Fruit fly (Drosophila melanogaster) whole organism, embryonic: ENCODE data around the gene CG4956.

Experiments
- ATbp ChIP-seq: fragments of 200-800 bp; sonication (Bioruptor generic); optimal IDR thresholded peaks from 2 replicates; lab custom pipeline; 2017; ENCODE audit warnings: missing biosample characterization, mild to moderate bottlenecking, missing genetic modification characterization, missing genetic modification reagents
- Awh ChIP-seq: fragments of 200-800 bp; sonication (Bioruptor generic); IDR thresholded peaks from 2 replicates; pipeline ENCODE4, ENCODE4 v1.3.6; 2022; ENCODE audit warnings: missing biosample characterization, missing genetic modification characterization
- CG10274 ChIP-seq: fragments of 200-800 bp; sonication (Bioruptor generic); optimal IDR thresholded peaks from 3 replicates; lab custom pipeline; 2017; ENCODE audit warnings: missing biosample characterization, mild to moderate bottlenecking, missing genetic modification characterization
- CG12104 ChIP-seq: fragments of 200-800 bp; sonication (Bioruptor generic); optimal IDR thresholded peaks from 3 replicates; lab custom pipeline; 2016; ENCODE audit warnings: missing biosample characterization, missing genetic modification characterization
- CG12155 ChIP-seq: fragments of 200-800 bp; sonication (Bioruptor generic); optimal IDR thresholded peaks from 3 replicates; lab custom pipeline; 2016; ENCODE audit warnings: missing biosample characterization, missing genetic modification characterization
- CG12219 ChIP-seq: fragments of 200-800 bp; sonication (Bioruptor generic); optimal IDR thresholded peaks from 3 replicates; lab custom pipeline; 2018; ENCODE audit warnings: missing biosample characterization, mild to moderate bottlenecking, missing genetic modification characterization
- CG13123 ChIP-seq: fragments of 200-800 bp; sonication (Bioruptor generic); optimal IDR thresholded peaks from 2 replicates; lab custom pipeline; 2016; ENCODE audit warnings: missing biosample characterization, missing genetic modification characterization
- CG13287 ChIP-seq: fragments of 200-800 bp; sonication (Bioruptor generic); IDR thresholded peaks from 2 replicates; pipeline ENCODE4 v1.3.6; 2022; ENCODE audit warnings: missing biosample characterization, missing genetic modification characterization; ENCODE audit not compliant: partially characterized antibody
- CG14441 ChIP-seq: fragments of 200-800 bp; sonication (Bioruptor generic); IDR thresholded peaks from 2 replicates; pipeline ENCODE4 v1.3.6; 2022; ENCODE audit warnings: missing biosample characterization, missing genetic modification characterization
- CG15011 ChIP-seq: fragments of 200-800 bp; sonication (Bioruptor generic); optimal IDR thresholded peaks from 3 replicates; lab custom pipeline; 2018; ENCODE audit warnings: missing biosample characterization, mild to moderate bottlenecking, missing genetic modification characterization
- CG17612 ChIP-seq: fragments of 200-800 bp; sonication (Bioruptor generic); IDR thresholded peaks from 2 replicates; pipeline ENCODE4 v1.3.6; 2022; ENCODE audit warnings: missing biosample characterization, missing genetic modification characterization
- CG17912 ChIP-seq: fragments of 200-800 bp; sonication (Bioruptor generic); optimal IDR thresholded peaks from 2 replicates; lab custom pipeline; 2018; ENCODE audit warnings: missing biosample characterization, mild to moderate bottlenecking, missing genetic modification characterization
- CG2199 ChIP-seq: fragments of 200-800 bp; sonication (Bioruptor generic); IDR thresholded peaks from 3 replicates; pipeline ENCODE4 v1.3.6; 2022; ENCODE audit warnings: missing biosample characterization, missing genetic modification characterization
- CG4328 ChIP-seq: fragments of 200-800 bp; sonication (Bioruptor generic); optimal IDR thresholded peaks from 3 replicates; lab custom pipeline; 2017; ENCODE audit warnings: missing biosample characterization, missing genetic modification reagents, missing genetic modification characterization
- CG7963 ChIP-seq: fragments of 200-800 bp; sonication (Bioruptor generic); IDR thresholded peaks from 3 replicates; pipeline ENCODE4 v1.3.6; 2022; ENCODE audit warnings: missing biosample characterization, missing genetic modification characterization; ENCODE audit not compliant: partially characterized antibody
- CG8281 ChIP-seq: fragments of 200-800 bp; sonication (Bioruptor generic); optimal IDR thresholded peaks from 2 replicates; lab custom pipeline; 2018; ENCODE audit warnings: missing biosample characterization, mild to moderate bottlenecking, missing genetic modification characterization, moderate library complexity
- CG8290 ChIP-seq, 3 experiments: fragments of 200-800 bp; sonication (Bioruptor generic); optimal IDR thresholded peaks; 2 replicates each; lab custom pipeline; 2016 to 2019; ENCODE audit warnings: missing biosample characterization in 3 of 3, missing genetic modification characterization in 3 of 3, mild to moderate bottlenecking in 2 of 3, moderate library complexity in 1 of 3
- CG9817 ChIP-seq: fragments of 200-800 bp; sonication (Bioruptor generic); optimal IDR thresholded peaks from 2 replicates; lab custom pipeline; 2018; ENCODE audit warnings: missing biosample characterization, mild to moderate bottlenecking, missing genetic modification characterization, moderate library complexity
- D ChIP-seq, 2 experiments: fragments of 200-800 bp in 1 of 2; fragments of >200 bp in 1 of 2; sonication (Bioruptor generic) in 1 of 2; optimal IDR thresholded peaks; 2 replicates in 1 of 2; 3 replicates in 1 of 2; lab custom pipeline; 2017; ENCODE audit warnings: mild to moderate bottlenecking in 1 of 2, missing biosample characterization in 1 of 2, missing genetic modification characterization in 1 of 2, missing genetic modification reagents in 1 of 2
- Dek ChIP-seq: fragments of 200-800 bp; sonication (Bioruptor generic); optimal IDR thresholded peaks from 3 replicates; lab custom pipeline; 2019; ENCODE audit warnings: missing biosample characterization, mild to moderate bottlenecking, missing genetic modification characterization, moderate library complexity
- Doc2 ChIP-seq: fragments of 200-800 bp; sonication (Bioruptor generic); IDR thresholded peaks from 2 replicates; pipeline ENCODE4 v1.3.6; 2022; ENCODE audit warnings: missing biosample characterization, missing genetic modification characterization
- HLH54F ChIP-seq: fragments of 200-800 bp; sonication (Bioruptor generic); optimal IDR thresholded peaks from 3 replicates; lab custom pipeline; 2016; ENCODE audit warnings: missing biosample characterization, missing genetic modification characterization
- HmgZ ChIP-seq: fragments of 200-800 bp; sonication (Bioruptor generic); optimal IDR thresholded peaks from 2 replicates; lab custom pipeline; 2018; ENCODE audit warnings: missing biosample characterization, mild to moderate bottlenecking, missing genetic modification characterization
- Lpt ChIP-seq: fragments of >200 bp; optimal IDR thresholded peaks from 2 replicates; lab custom pipeline; 2018; ENCODE audit warnings: missing biosample characterization, missing genetic modification characterization
- Max ChIP-seq: fragments of 200-800 bp; sonication (Bioruptor generic); optimal IDR thresholded peaks from 2 replicates; lab custom pipeline; 2016; ENCODE audit warnings: missing biosample characterization, mild to moderate bottlenecking, missing genetic modification characterization
- NK7.1 ChIP-seq: fragments of 200-800 bp; sonication (Bioruptor generic); optimal IDR thresholded peaks from 3 replicates; lab custom pipeline; 2016; ENCODE audit warnings: missing biosample characterization, missing genetic modification characterization
- Poxn ChIP-seq: fragments of 200-800 bp; sonication (Bioruptor generic); IDR thresholded peaks from 2 replicates; pipeline ENCODE4 v1.3.6; 2022; ENCODE audit warnings: missing biosample characterization, missing genetic modification characterization
- Sox100B ChIP-seq: fragments of 200-800 bp; sonication (Bioruptor generic); optimal IDR thresholded peaks from 3 replicates; lab custom pipeline; 2018; ENCODE audit warnings: missing biosample characterization, mild to moderate bottlenecking, missing genetic modification characterization
- Sry-δ ChIP-seq: fragments of 200-800 bp; sonication (Bioruptor generic); optimal IDR thresholded peaks from 2 replicates; lab custom pipeline; 2016; ENCODE audit warnings: missing biosample characterization, missing genetic modification characterization
- TFAM ChIP-seq: fragments of 200-800 bp; sonication (Bioruptor generic); optimal IDR thresholded peaks from 2 replicates; lab custom pipeline; 2017; ENCODE audit warnings: missing biosample characterization, missing genetic modification characterization, inconsistent platforms
- Usf ChIP-seq: fragments of 200-800 bp; sonication (Bioruptor generic); optimal IDR thresholded peaks from 2 replicates; lab custom pipeline; 2017; ENCODE audit warnings: missing genotype, missing biosample characterization, missing genetic modification characterization
- Xbp1 ChIP-seq: fragments of 200-800 bp; sonication (Bioruptor generic); optimal IDR thresholded peaks from 3 replicates; lab custom pipeline; 2016; ENCODE audit warnings: missing biosample characterization, mild to moderate bottlenecking, missing genetic modification characterization
- al ChIP-seq: fragments of 200-800 bp; sonication (Bioruptor generic); IDR thresholded peaks from 2 replicates; pipeline ENCODE4 v1.3.6; 2022; ENCODE audit warnings: missing biosample characterization, missing genetic modification characterization
- ase ChIP-seq: fragments of 200-800 bp; sonication (Bioruptor generic); IDR thresholded peaks from 3 replicates; pipeline ENCODE4 v1.3.6; 2022; ENCODE audit warnings: missing biosample characterization, missing genetic modification characterization
- cas ChIP-seq: fragments of 200-800 bp; sonication (Bioruptor generic); IDR thresholded peaks from 2 replicates; pipeline ENCODE4 v1.3.6; 2022; ENCODE audit warnings: missing biosample characterization, missing genetic modification characterization
- caup ChIP-seq: fragments of 200-800 bp; sonication (Bioruptor generic); optimal IDR thresholded peaks from 3 replicates; lab custom pipeline; 2017; ENCODE audit warnings: missing biosample characterization, mild to moderate bottlenecking, missing genetic modification characterization, moderate library complexity; ENCODE audit not compliant: severe bottlenecking
- fd3F ChIP-seq: fragments of 200-800 bp; sonication (Bioruptor generic); optimal IDR thresholded peaks from 2 replicates; lab custom pipeline; 2018; ENCODE audit warnings: missing biosample characterization, mild to moderate bottlenecking, missing genetic modification characterization, moderate library complexity
- fu2 ChIP-seq: fragments of 200-800 bp; sonication (Bioruptor generic); optimal IDR thresholded peaks from 2 replicates; lab custom pipeline; 2016; ENCODE audit warnings: missing biosample characterization, missing genetic modification characterization
- gem ChIP-seq: fragments of 200-800 bp; sonication (Bioruptor generic); optimal IDR thresholded peaks from 2 replicates; lab custom pipeline; 2019; ENCODE audit warnings: missing biosample characterization, mild to moderate bottlenecking, missing genetic modification characterization, moderate library complexity
- gfzf ChIP-seq: fragments of 200-800 bp; sonication (Bioruptor generic); optimal IDR thresholded peaks from 2 replicates; lab custom pipeline; 2016; ENCODE audit warnings: missing biosample characterization, mild to moderate bottlenecking, missing genetic modification characterization, moderate library complexity
- gro ChIP-seq: fragments of 200-800 bp; sonication (Bioruptor generic); optimal IDR thresholded peaks from 2 replicates; lab custom pipeline; 2016; ENCODE audit warnings: missing biosample characterization, missing genetic modification characterization
- hbn ChIP-seq: fragments of 200-800 bp; sonication (Bioruptor generic); IDR thresholded peaks from 2 replicates; pipeline ENCODE4 v1.3.6; 2022; ENCODE audit warnings: missing biosample characterization, missing genetic modification characterization; ENCODE audit not compliant: partially characterized antibody
- inv ChIP-seq: fragments of 200-800 bp; sonication (Bioruptor generic); IDR thresholded peaks from 2 replicates; pipeline ENCODE4 v1.3.6; 2022; ENCODE audit warnings: missing biosample characterization, missing genetic modification characterization; ENCODE audit not compliant: partially characterized antibody
- kni ChIP-seq: fragments of 200-800 bp; sonication (Bioruptor generic); optimal IDR thresholded peaks from 3 replicates; lab custom pipeline; 2017; ENCODE audit warnings: mild to moderate bottlenecking, missing biosample characterization, missing genetic modification reagents, missing genetic modification characterization
- knrl ChIP-seq: fragments of 200-800 bp; sonication (Bioruptor generic); IDR thresholded peaks from 3 replicates; pipeline ENCODE4 v1.3.6; 2022; ENCODE audit warnings: missing biosample characterization, missing genetic modification characterization; ENCODE audit not compliant: partially characterized antibody
- nerfin-1 ChIP-seq: fragments of 200-800 bp; sonication (Bioruptor generic); optimal IDR thresholded peaks from 3 replicates; lab custom pipeline; 2019; ENCODE audit warnings: missing biosample characterization, mild to moderate bottlenecking, missing genetic modification characterization, moderate library complexity
- repo ChIP-seq: fragments of 200-800 bp; sonication (Bioruptor generic); optimal IDR thresholded peaks from 2 replicates; lab custom pipeline; 2016; ENCODE audit warnings: missing biosample characterization, missing genetic modification characterization
- stc ChIP-seq: fragments of 200-800 bp; sonication (Bioruptor generic); IDR thresholded peaks from 2 replicates; pipeline ENCODE4 v1.3.6; 2022; ENCODE audit warnings: missing biosample characterization, missing genetic modification characterization
- vvl ChIP-seq: fragments of 200-800 bp; sonication (Bioruptor generic); IDR thresholded peaks from 2 replicates; pipeline ENCODE4 v1.3.6; 2022; ENCODE audit warnings: missing biosample characterization, missing genetic modification characterization
- wdn ChIP-seq: fragments of 200-800 bp; sonication (Bioruptor generic); IDR thresholded peaks from 2 replicates; pipeline ENCODE4 v1.3.6; 2022; ENCODE audit warnings: missing biosample characterization, missing genetic modification characterization

CG4956 gene

dm6 chr3R:25778205-25778604 lies at the start of gene CG4956:
TSS of gene CG4956 (minus strand) at chr3R:25778305.
- TF ChIP-seq CG15011 (GFP tag; lab: Kevin White, UChicago) (no peak), Usf (GFP tag; lab: Kevin White, UChicago) (no peak), al (no peak), Xbp1 (GFP tag; lab: Kevin White, UChicago) (no peak), Sox100B (no peak), Dek (tag; lab: Kevin White, UChicago) (no peak), knrl (no peak), CG7963 (GFP tag; lab: Robert Waterston, UW) (no peak), wdn (GFP tag; lab: Robert Waterston, UW) (no peak), Lpt (no peak), vvl (GFP tag; lab: Robert Waterston, UW) (no peak), Doc2 (GFP tag; lab: Robert Waterston, UW) (no peak), CG9817 (tag; lab: Kevin White, UChicago) (no peak)

dm6 chr3R:25815179-25815578 lies 37.1 kb upstream of the CG4956 start, which contains the start of gene CG14354:
TSS of gene CG14354 (plus strand) at chr3R:25815479.
- TF ChIP-seq CG12155 (GFP tag; lab: Kevin White, UChicago) = no peak
- TF ChIP-seq ATbp = no peak
- TF ChIP-seq repo (GFP tag; lab: Kevin White, UChicago) = no peak
- no peak for TF ChIP-seq fu2 (GFP tag; lab: Kevin White, UChicago)
- TF ChIP-seq CG10274 (GFP tag; lab: Kevin White, UChicago) = no peak
- no peak for TF ChIP-seq gem (tag; lab: Kevin White, UChicago)
- no peak for TF ChIP-seq kni (GFP tag; lab: Kevin White, UChicago)
- TF ChIP-seq caup (GFP tag; lab: Kevin White, UChicago) = no peak
- TF ChIP-seq HLH54F (GFP tag; lab: Kevin White, UChicago) = no peak
- TF ChIP-seq HmgZ = no peak
- no peak for TF ChIP-seq cas (GFP tag; lab: Robert Waterston, UW)
- TF ChIP-seq CG17912 (GFP tag; lab: Kevin White, UChicago) = no peak
- no peak for TF ChIP-seq TFAM (GFP tag; lab: Kevin White, UChicago)
- TF ChIP-seq gfzf (GFP tag; lab: Kevin White, UChicago) = no peak
- TF ChIP-seq D (optimal IDR thresholded peaks at IDR 0.05; lab: Kevin White, UChicago) = no peak
- TF ChIP-seq D (GFP tag; optimal IDR thresholded peaks at IDR 0.05; lab: Kevin White, UChicago) = no peak
- no peak for TF ChIP-seq CG13123 (GFP tag; lab: Kevin White, UChicago)
- TF ChIP-seq gro = no peak
- TF ChIP-seq CG17612 (GFP tag; lab: Robert Waterston, UW) = no peak
- TF ChIP-seq Sry-δ (GFP tag; lab: Kevin White, UChicago) = no peak

- TF ChIP-seq Poxn (GFP tag; lab: Robert Waterston, UW) = no peak
- no peak for TF ChIP-seq fd3F (GFP tag; lab: Kevin White, UChicago)
- TF ChIP-seq CG12104 (GFP tag; lab: Kevin White, UChicago) = no peak
- no peak for TF ChIP-seq CG13287
- TF ChIP-seq Awh = no peak
- no peak for TF ChIP-seq NK7.1 (GFP tag; lab: Kevin White, UChicago)
- no peak for TF ChIP-seq CG12219 (GFP tag; lab: Kevin White, UChicago)
- TF ChIP-seq CG14441 = no peak
- TF ChIP-seq hbn (GFP tag; lab: Robert Waterston, UW) = no peak
- no peak for TF ChIP-seq CG4328 (GFP tag; lab: Kevin White, UChicago)
- TF ChIP-seq inv (GFP tag; lab: Robert Waterston, UW) = no peak
- no peak for TF ChIP-seq CG2199 (GFP tag; lab: Robert Waterston, UW)
- no peak for TF ChIP-seq Max
- no peak for TF ChIP-seq stc (GFP tag; lab: Robert Waterston, UW)
- no peak for TF ChIP-seq ase (GFP tag; lab: Robert Waterston, UW)
- no peak for TF ChIP-seq CG8281 (tag; lab: Kevin White, UChicago)
- no peak for TF ChIP-seq nerfin-1 (tag; lab: Kevin White, UChicago)
- TF ChIP-seq CG8290 (GFP tag; optimal IDR thresholded peaks at IDR 0.05; lab: Kevin White, UChicago) = no peak
- TF ChIP-seq CG8290 (tag; optimal IDR thresholded peaks at IDR 0.05; lab: Kevin White, UChicago) = no peak
Observed at dm6 chr3R:25811611-25812010, 33.5 kb upstream of the CG4956 start, which contains the start of the genes Acam and CG17770. TSS of gene Acam (plus strand) at chr3R:25811911. TSS of gene CG17770 (plus strand) at chr3R:25811911.
